Fruit fly (Drosophila melanogaster) whole organism, embryonic: ENCODE results near the gene Ldsdh1.

ENCODE experiments used
- Bgb ChIP-seq: fragments of 200-800 bp; sonication (Bioruptor generic); IDR thresholded peaks from 2 replicates; pipeline ENCODE4 v1.3.6; 2022; ENCODE audit warnings: missing biosample characterization, missing genetic modification characterization; ENCODE audit not compliant: partially characterized antibody
- Blimp-1 ChIP-seq: fragments of 200-800 bp; sonication (Bioruptor generic); optimal IDR thresholded peaks from 3 replicates; lab custom pipeline; 2018; ENCODE audit warnings: missing biosample characterization, missing genetic modification characterization, mild to moderate bottlenecking, moderate library complexity, missing genetic modification reagents
- CG10147 ChIP-seq: fragments of 200-800 bp; sonication (Bioruptor generic); optimal IDR thresholded peaks from 2 replicates; lab custom pipeline; 2019; ENCODE audit warnings: missing biosample characterization, mild to moderate bottlenecking, missing genetic modification characterization, moderate library complexity
- CG10209 ChIP-seq: fragments of 200-800 bp; sonication (Bioruptor generic); optimal IDR thresholded peaks from 3 replicates; lab custom pipeline; 2017; ENCODE audit warnings: missing biosample characterization, mild to moderate bottlenecking, missing genetic modification characterization, missing genetic modification reagents
- CG10274 ChIP-seq: fragments of 200-800 bp; sonication (Bioruptor generic); optimal IDR thresholded peaks from 3 replicates; lab custom pipeline; 2017; ENCODE audit warnings: missing biosample characterization, mild to moderate bottlenecking, missing genetic modification characterization
- CG12071 ChIP-seq: fragments of 200-800 bp; sonication (Bioruptor generic); optimal IDR thresholded peaks from 3 replicates; lab custom pipeline; 2018; ENCODE audit warnings: missing biosample characterization, mild to moderate bottlenecking, missing genetic modification characterization
- CG14965 ChIP-seq: fragments of 200-800 bp; sonication (Bioruptor generic); optimal IDR thresholded peaks from 2 replicates; lab custom pipeline; 2016; ENCODE audit warnings: missing biosample characterization, missing genetic modification characterization, borderline replicate concordance
- CG17385 ChIP-seq: fragments of 200-800 bp; sonication (Bioruptor generic); optimal IDR thresholded peaks from 3 replicates; lab custom pipeline; 2018; ENCODE audit warnings: missing biosample characterization, mild to moderate bottlenecking, missing genetic modification characterization
- CG2678 ChIP-seq: fragments of 200-800 bp; sonication (Bioruptor generic); optimal IDR thresholded peaks from 3 replicates; lab custom pipeline; 2019; ENCODE audit warnings: missing biosample characterization, mild to moderate bottlenecking, missing genetic modification characterization, moderate library complexity
- CG7372 ChIP-seq: fragments of 200-800 bp; sonication (Bioruptor generic); IDR thresholded peaks from 2 replicates; pipeline ENCODE4 v1.3.6; 2022; ENCODE audit warnings: missing biosample characterization, missing genetic modification characterization
- CG8089 ChIP-seq: fragments of 200-800 bp; sonication (Bioruptor generic); optimal IDR thresholded peaks from 3 replicates; lab custom pipeline; 2016; ENCODE audit warnings: missing biosample characterization, missing genetic modification characterization
- CG8359 ChIP-seq: fragments of 200-800 bp; sonication (Bioruptor generic); optimal IDR thresholded peaks from 2 replicates; lab custom pipeline; 2017; ENCODE audit warnings: missing biosample characterization, mild to moderate bottlenecking, missing genetic modification characterization, borderline replicate concordance
- CG9437 ChIP-seq: fragments of 200-800 bp; sonication (Bioruptor generic); optimal IDR thresholded peaks from 2 replicates; lab custom pipeline; 2018; ENCODE audit warnings: missing biosample characterization, mild to moderate bottlenecking, missing genetic modification characterization
- CHES-1-like ChIP-seq: fragments of 200-800 bp; sonication (Bioruptor generic); optimal IDR thresholded peaks from 2 replicates; lab custom pipeline; 2016; ENCODE audit warnings: missing biosample characterization, missing genetic modification characterization
- Dll ChIP-seq: fragments of 200-800 bp; sonication (Bioruptor generic); IDR thresholded peaks from 4 replicates; pipeline ENCODE4 v1.3.6; 2022; ENCODE audit warnings: missing biosample characterization, missing genetic modification characterization; ENCODE audit not compliant: partially characterized antibody
- Eip74EF ChIP-seq, 2 experiments: fragments of 200-800 bp in 1 of 2; fragments of >200 bp in 1 of 2; sonication (Bioruptor generic) in 1 of 2; optimal IDR thresholded peaks; 2 replicates each; lab custom pipeline; 2017 to 2019; ENCODE audit warnings: missing biosample characterization in 2 of 2, missing genetic modification characterization in 2 of 2, mild to moderate bottlenecking in 1 of 2, moderate library complexity in 1 of 2
- Gug ChIP-seq: fragments of 200-800 bp; sonication (Bioruptor generic); IDR thresholded peaks from 4 replicates; pipeline ENCODE4 v1.3.6; 2022; ENCODE audit warnings: missing biosample characterization, missing genetic modification characterization
- HLH4C ChIP-seq: fragments of 200-800 bp; sonication (Bioruptor generic); IDR thresholded peaks from 3 replicates; pipeline ENCODE4 v1.3.6; 2022; ENCODE audit warnings: missing biosample characterization, missing genetic modification characterization; ENCODE audit not compliant: partially characterized antibody
- HLHmδ ChIP-seq: fragments of 200-800 bp; sonication (Bioruptor generic); optimal IDR thresholded peaks from 2 replicates; lab custom pipeline; 2018; ENCODE audit warnings: missing biosample characterization, mild to moderate bottlenecking, missing genetic modification characterization, moderate library complexity
- Hand ChIP-seq: fragments of 200-800 bp; sonication (Bioruptor generic); optimal IDR thresholded peaks from 2 replicates; lab custom pipeline; 2017; ENCODE audit warnings: mild to moderate bottlenecking, missing biosample characterization, missing genetic modification reagents, missing genetic modification characterization
- Hr51 ChIP-seq, 2 experiments: fragments of 200-800 bp; sonication (Bioruptor generic); optimal IDR thresholded peaks; 2 replicates in 1 of 2; 3 replicates in 1 of 2; lab custom pipeline; 2016 to 2018; ENCODE audit warnings: missing biosample characterization in 2 of 2, missing genetic modification characterization in 2 of 2, mild to moderate bottlenecking in 1 of 2, moderate library complexity in 1 of 2
- Myb ChIP-seq: fragments of 200-800 bp; sonication (Bioruptor generic); optimal IDR thresholded peaks from 2 replicates; lab custom pipeline; 2016; ENCODE audit warnings: missing biosample characterization, missing genetic modification characterization
- NK7.1 ChIP-seq: fragments of 200-800 bp; sonication (Bioruptor generic); optimal IDR thresholded peaks from 3 replicates; lab custom pipeline; 2016; ENCODE audit warnings: missing biosample characterization, missing genetic modification characterization
- Neu2 ChIP-seq: fragments of 200-800 bp; sonication (Bioruptor generic); optimal IDR thresholded peaks from 3 replicates; lab custom pipeline; 2016; ENCODE audit warnings: missing biosample characterization, missing genetic modification characterization, borderline replicate concordance
- Oaz ChIP-seq: fragments of 200-800 bp; sonication (Bioruptor generic); IDR thresholded peaks from 2 replicates; pipeline ENCODE4 v1.3.6; 2022; ENCODE audit warnings: missing biosample characterization, missing genetic modification characterization
- Poxn ChIP-seq: fragments of 200-800 bp; sonication (Bioruptor generic); IDR thresholded peaks from 2 replicates; pipeline ENCODE4 v1.3.6; 2022; ENCODE audit warnings: missing biosample characterization, missing genetic modification characterization
- Six4 ChIP-seq: fragments of 200-800 bp; sonication (Bioruptor generic); optimal IDR thresholded peaks from 2 replicates; lab custom pipeline; 2016; ENCODE audit warnings: missing biosample characterization, missing genetic modification characterization
- Sox102F ChIP-seq: fragments of 200-800 bp; sonication (Bioruptor generic); optimal IDR thresholded peaks from 2 replicates; lab custom pipeline; 2018; ENCODE audit warnings: missing biosample characterization, mild to moderate bottlenecking, missing genetic modification characterization, moderate library complexity
- Xrp1 ChIP-seq: fragments of 200-800 bp; sonication (Bioruptor generic); IDR thresholded peaks from 2 replicates; pipeline ENCODE4 v1.3.6; 2022; ENCODE audit warnings: missing biosample characterization, missing genetic modification characterization
- bab2 ChIP-seq: fragments of 200-800 bp; sonication (Bioruptor generic); optimal IDR thresholded peaks from 2 replicates; lab custom pipeline; 2016; ENCODE audit warnings: missing biosample characterization, missing genetic modification characterization
- cato ChIP-seq: fragments of 200-800 bp; sonication (Bioruptor generic); optimal IDR thresholded peaks from 2 replicates; lab custom pipeline; 2016; ENCODE audit warnings: missing biosample characterization, missing genetic modification characterization, borderline replicate concordance
- dysf ChIP-seq: fragments of 200-800 bp; sonication (Bioruptor generic); IDR thresholded peaks from 3 replicates; pipeline ENCODE4 v1.3.6; 2022; ENCODE audit warnings: missing biosample characterization, missing genetic modification characterization
- emc ChIP-seq: fragments of 200-800 bp; sonication (Bioruptor generic); optimal IDR thresholded peaks from 2 replicates; lab custom pipeline; 2016; ENCODE audit warnings: missing biosample characterization, missing genetic modification characterization
- ems ChIP-seq: fragments of 200-800 bp; sonication (Bioruptor generic); optimal IDR thresholded peaks from 3 replicates; lab custom pipeline; 2016; ENCODE audit warnings: missing biosample characterization, missing genetic modification characterization
- ftz-f1 ChIP-seq: fragments of 200-800 bp; sonication (Bioruptor generic); optimal IDR thresholded peaks from 2 replicates; lab custom pipeline; 2016; ENCODE audit warnings: missing biosample characterization, missing genetic modification characterization
- ind ChIP-seq: fragments of 200-800 bp; sonication (Bioruptor generic); optimal IDR thresholded peaks from 3 replicates; lab custom pipeline; 2016; ENCODE audit warnings: missing biosample characterization, missing genetic modification characterization
- klu ChIP-seq: fragments of 200-800 bp; sonication (Bioruptor generic); IDR thresholded peaks from 2 replicates; pipeline ENCODE4 v1.3.6; 2022; ENCODE audit warnings: missing biosample characterization, missing genetic modification characterization
- lab ChIP-seq: fragments of 200-800 bp; sonication (Bioruptor generic); optimal IDR thresholded peaks from 3 replicates; lab custom pipeline; 2017; ENCODE audit warnings: missing biosample characterization, missing genetic modification characterization, mild to moderate bottlenecking, moderate library complexity, missing genetic modification reagents
- maf-S ChIP-seq: fragments of 200-800 bp; sonication (Bioruptor generic); optimal IDR thresholded peaks from 2 replicates; lab custom pipeline; 2016; ENCODE audit warnings: missing biosample characterization, missing genetic modification characterization
- oc ChIP-seq: fragments of 200-800 bp; sonication (Bioruptor generic); optimal IDR thresholded peaks from 2 replicates; lab custom pipeline; 2018; ENCODE audit warnings: missing biosample characterization, mild to moderate bottlenecking, missing genetic modification characterization, moderate library complexity
- sens ChIP-seq: fragments of 200-800 bp; sonication (Bioruptor generic); peaks from one replicate; lab custom pipeline; 2016; ENCODE audit warnings: missing biosample characterization, missing genetic modification characterization
- sob ChIP-seq: fragments of 200-800 bp; sonication (Bioruptor generic); IDR thresholded peaks from 2 replicates; pipeline ENCODE4 v1.3.6; 2022; ENCODE audit warnings: missing biosample characterization, missing genetic modification characterization
- toy ChIP-seq: fragments of 200-800 bp; sonication (Bioruptor generic); IDR thresholded peaks from 2 replicates; pipeline ENCODE4 v1.3.6; 2022; ENCODE audit warnings: missing biosample characterization, missing genetic modification characterization
- usp ChIP-seq: fragments of >200 bp; optimal IDR thresholded peaks from 2 replicates; lab custom pipeline; 2017; ENCODE audit warnings: missing biosample characterization, missing genetic modification characterization
- vvl ChIP-seq: fragments of 200-800 bp; sonication (Bioruptor generic); IDR thresholded peaks from 2 replicates; pipeline ENCODE4 v1.3.6; 2022; ENCODE audit warnings: missing biosample characterization, missing genetic modification characterization
- wek ChIP-seq: fragments of 200-800 bp; sonication (Bioruptor generic); optimal IDR thresholded peaks from 3 replicates; lab custom pipeline; 2018; ENCODE audit warnings: missing biosample characterization, mild to moderate bottlenecking, missing genetic modification characterization, moderate library complexity
- wor ChIP-seq: fragments of 200-800 bp; sonication (Bioruptor generic); IDR thresholded peaks from 2 replicates; pipeline ENCODE4 v1.3.6; 2022; ENCODE audit warnings: missing biosample characterization, missing genetic modification characterization

Ldsdh1 gene

dm6 chrX:8113386-8114279, 32.2 kb upstream of the Ldsdh1 start (continued):
- TF ChIP-seq Poxn (GFP tag; lab: Robert Waterston, UW) = peak; percentile 72
- peak; percentile 70 for TF ChIP-seq CHES-1-like (GFP tag; lab: Kevin White, UChicago)
- peak; percentile 74 for TF ChIP-seq CG2678 (tag; lab: Kevin White, UChicago)
- TF ChIP-seq Hand (GFP tag; lab: Kevin White, UChicago) = peak; percentile 20
- TF ChIP-seq HLHmδ (GFP tag; lab: Kevin White, UChicago) = no peak
- no peak for TF ChIP-seq Neu2
- TF ChIP-seq vvl (GFP tag; lab: Robert Waterston, UW) = peak; percentile 56; the same call in 1 of the 2 replicates
- TF ChIP-seq CG8359 = no peak
- peak; percentile 55 for TF ChIP-seq Oaz
- TF ChIP-seq cato (GFP tag; lab: Kevin White, UChicago) = no peak
- peak; percentile 55 for TF ChIP-seq CG17385 (GFP tag; lab: Kevin White, UChicago)
- TF ChIP-seq Hr51 (GFP tag; optimal IDR thresholded peaks at IDR 0.05; lab: Kevin White, UChicago) = peak in 1 of 2 experiments; percentile 66
- peak; percentile 58; the same call in 2 of the 4 replicates for TF ChIP-seq Gug (GFP tag; lab: Robert Waterston, UW)
- TF ChIP-seq Eip74EF (GFP tag; optimal IDR thresholded peaks at IDR 0.05; lab: Kevin White, UChicago) = no peak
- peak; percentile 45; the same call in 1 of the 2 replicates for TF ChIP-seq toy (GFP tag; lab: Robert Waterston, UW)
- no peak for TF ChIP-seq Six4 (GFP tag; lab: Kevin White, UChicago)
- peak; percentile 36 for TF ChIP-seq emc (GFP tag; lab: Kevin White, UChicago)
- peak; percentile 34 for TF ChIP-seq CG12071 (GFP tag; lab: Kevin White, UChicago)
- TF ChIP-seq Xrp1 (GFP tag; lab: Robert Waterston, UW) = peak; percentile 54; the same call in 1 of the 2 replicates
- peak; percentile 57; the same call in 1 of the 2 replicates for TF ChIP-seq klu (GFP tag; lab: Robert Waterston, UW)
- no peak for TF ChIP-seq Dll (GFP tag; lab: Robert Waterston, UW)
- TF ChIP-seq maf-S = peak; percentile 67
- no peak for TF ChIP-seq ftz-f1 (GFP tag; lab: Kevin White, UChicago)
- TF ChIP-seq usp (GFP tag; lab: Kevin White, UChicago) = no peak
- TF ChIP-seq CG14965 (GFP tag; lab: Kevin White, UChicago) = no peak
- TF ChIP-seq wek (GFP tag; lab: Kevin White, UChicago) = no peak
- no peak for TF ChIP-seq HLH4C (GFP tag; lab: Robert Waterston, UW)
- peak; percentile 89 for TF ChIP-seq lab (GFP tag; lab: Kevin White, UChicago)
- TF ChIP-seq CG9437 = no peak
- peak; percentile 76 for TF ChIP-seq sob
- TF ChIP-seq ind = peak; percentile 56
- peak; percentile 30 for TF ChIP-seq Sox102F
- peak; percentile 17 for TF ChIP-seq Blimp-1 (GFP tag; lab: Kevin White, UChicago)
- peak; percentile 38 for TF ChIP-seq CG10274
- peak; percentile 18 for TF ChIP-seq NK7.1
- TF ChIP-seq Myb (GFP tag; lab: Kevin White, UChicago) = peak; percentile 61
- no peak for TF ChIP-seq Bgb (GFP tag; lab: Robert Waterston, UW)
- peak; percentile 52 for TF ChIP-seq bab2
- peak; percentile 44 for TF ChIP-seq CG10209
- TF ChIP-seq dysf = peak; percentile 74
- TF ChIP-seq CG10147 (GFP tag; lab: Kevin White, UChicago) = peak; percentile 69
- TF ChIP-seq wor (GFP tag; lab: Robert Waterston, UW) = no peak
- TF ChIP-seq oc = no peak
- peak; percentile 8 for TF ChIP-seq ems (GFP tag; lab: Kevin White, UChicago)
- no peak for TF ChIP-seq CG8089 (GFP tag; lab: Kevin White, UChicago)
- TF ChIP-seq sens (GFP tag; lab: Kevin White, UChicago) = peak; percentile 72
- peak; percentile 21; the same call in 1 of the 2 replicates for TF ChIP-seq CG7372 (GFP tag; lab: Robert Waterston, UW)
